Worm (Caenorhabditis elegans): ENCODE data around the gene M01E10.3.

- TF ChIP-seq nhr-28 (tag; optimal IDR thresholded peaks at IDR 0.05) (no peak), bed-3 (GFP tag; optimal IDR thresholded peaks at IDR 0.05) (no peak), pha-4 (tag; optimal IDR thresholded peaks at IDR 0.05) (no peak), sem-2 (GFP tag; optimal IDR thresholded peaks at IDR 0.05) (no peak), lsy-2 (tag; optimal IDR thresholded peaks at IDR 0.05) (no peak), ztf-11 (tag; optimal IDR thresholded peaks at IDR 0.05) (no peak), unc-62 (GFP tag; optimal IDR thresholded peaks at IDR 0.05) (no peak), sptf-1 (tag; optimal IDR thresholded peaks at IDR 0.05) (no peak), drap-1 (GFP tag; optimal IDR thresholded peaks at IDR 0.05) (no peak), elt-3 (tag; optimal IDR thresholded peaks at IDR 0.05) (no peak), mep-1 (tag; optimal IDR thresholded peaks at IDR 0.05) (no peak), zip-8 (tag; optimal IDR thresholded peaks at IDR 0.05) (no peak)
Observed at ce11 chrIII:2084829-2085228, 30.8 kb upstream of the M01E10.3 start.

Data from whole organism, mixed stage, embryonic.